Worm (Caenorhabditis elegans) whole organism, young adult: ENCODE data around the gene inpp-1.

ENCODE experiments used
- B0336.3 ChIP-seq: fragments of 200-800 bp; sonication (Bioruptor generic); IDR thresholded peaks from 2 replicates; pipeline ENCODE4 v1.3.6; 2022; ENCODE audit warnings: missing genetic modification characterization, missing compliant biosample characterization
- F33H1.4 ChIP-seq: fragments of 200-800 bp; sonication (Bioruptor generic); IDR thresholded peaks from 2 replicates; pipeline ENCODE4 v1.3.6; 2022; ENCODE audit warnings: missing genetic modification reagents, missing genetic modification characterization, missing compliant biosample characterization
- F37B4.10 ChIP-seq: fragments of 200-800 bp; sonication (Bioruptor generic); IDR thresholded peaks from 2 replicates; pipeline ENCODE4 v1.3.6; 2022; ENCODE audit warnings: missing genetic modification characterization, missing compliant biosample characterization
- F49E8.2 ChIP-seq: sonication (generic microtip); optimal IDR thresholded peaks from 3 replicates; lab custom pipeline; 2017; ENCODE audit warnings: missing genetic modification characterization, mild to moderate bottlenecking, missing compliant biosample characterization, antibody characterized with exemption, moderate library complexity; ENCODE audit not compliant: insufficient read depth
- Y56A3A.18 ChIP-seq: fragments of 200-800 bp; sonication (Bioruptor generic); IDR thresholded peaks from 2 replicates; pipeline ENCODE4 v1.3.6; 2022; ENCODE audit warnings: missing genetic modification reagents, missing genetic modification characterization, missing compliant biosample characterization
- Y67H2A.10 ChIP-seq: fragments of 200-800 bp; sonication (Bioruptor generic); conservative IDR thresholded peaks from 2 replicates; pipeline ENCODE4 v1.3.6; 2022; ENCODE audit warnings: missing genetic modification reagents, missing genetic modification characterization, missing compliant biosample characterization
- Y95B8A.8 ChIP-seq: fragments of 200-800 bp; sonication (Bioruptor generic); IDR thresholded peaks from 2 replicates; pipeline ENCODE4 v1.3.6; 2022; ENCODE audit warnings: missing genetic modification reagents, missing genetic modification characterization, missing compliant biosample characterization
- ZK185.1 ChIP-seq: sonication (generic microtip); optimal IDR thresholded peaks from 2 replicates; lab custom pipeline; 2016; ENCODE audit warnings: mild to moderate bottlenecking, missing genetic modification characterization, missing compliant biosample characterization; ENCODE audit not compliant: poor library complexity, severe bottlenecking
- aptf-3 ChIP-seq: fragments of 200-800 bp; sonication (Bioruptor generic); IDR thresholded peaks from 2 replicates; pipeline ENCODE4 v1.3.6; 2022; ENCODE audit warnings: missing genetic modification characterization, missing compliant biosample characterization
- atf-7 ChIP-seq: sonication (generic microtip); optimal IDR thresholded peaks from 2 replicates; lab custom pipeline; 2017; ENCODE audit warnings: mild to moderate bottlenecking, missing genetic modification characterization, missing compliant biosample characterization
- attf-6 ChIP-seq: fragments of 200-800 bp; sonication (Bioruptor generic); IDR thresholded peaks from 2 replicates; pipeline ENCODE4 v1.3.6; 2022; ENCODE audit warnings: missing genetic modification reagents, missing genetic modification characterization, missing compliant biosample characterization
- ccch-3 ChIP-seq: fragments of 200-800 bp; sonication (Bioruptor generic); optimal IDR thresholded peaks from 2 replicates; lab custom pipeline; 2018; ENCODE audit warnings: mild to moderate bottlenecking, missing genetic modification characterization, missing compliant biosample characterization
- ceh-100 ChIP-seq: fragments of 200-800 bp; sonication (Bioruptor generic); IDR thresholded peaks from 2 replicates; pipeline ENCODE4 v1.3.6; 2022; ENCODE audit warnings: missing genetic modification reagents, missing genetic modification characterization, missing compliant biosample characterization
- ceh-27 ChIP-seq: fragments of 200-800 bp; sonication (Bioruptor generic); optimal IDR thresholded peaks from 2 replicates; lab custom pipeline; 2018; ENCODE audit warnings: mild to moderate bottlenecking, missing genetic modification characterization, moderate library complexity, missing compliant biosample characterization
- ceh-58 ChIP-seq: fragments of 200-800 bp; sonication (Bioruptor generic); IDR thresholded peaks from 2 replicates; pipeline ENCODE4 v1.3.6; 2022; ENCODE audit warnings: missing genetic modification characterization, missing compliant biosample characterization
- chd-7 ChIP-seq: sonication (generic microtip); optimal IDR thresholded peaks from 2 replicates; lab custom pipeline; 2016; ENCODE audit warnings: mild to moderate bottlenecking, missing genetic modification characterization, moderate library complexity, missing compliant biosample characterization
- ets-4 ChIP-seq: fragments of 200-800 bp; sonication (Bioruptor generic); optimal IDR thresholded peaks from 2 replicates; lab custom pipeline; 2018; ENCODE audit warnings: mild to moderate bottlenecking, missing genetic modification characterization, missing compliant biosample characterization
- lin-26 ChIP-seq: fragments of 200-800 bp; sonication (Bioruptor generic); IDR thresholded peaks from 2 replicates; pipeline ENCODE4 v1.3.6; 2022; ENCODE audit warnings: missing genetic modification reagents, missing genetic modification characterization, missing compliant biosample characterization
- lsy-27 ChIP-seq: sonication (generic microtip); optimal IDR thresholded peaks from 2 replicates; lab custom pipeline; 2017; ENCODE audit warnings: missing genetic modification characterization, mild to moderate bottlenecking, missing compliant biosample characterization, antibody characterized with exemption, missing genotype, borderline replicate concordance; ENCODE audit not compliant: insufficient read depth
- madf-10 ChIP-seq: sonication (generic microtip); optimal IDR thresholded peaks from 2 replicates; lab custom pipeline; 2016; ENCODE audit warnings: mild to moderate bottlenecking, missing genetic modification characterization, missing compliant biosample characterization
- madf-6 ChIP-seq: fragments of 200-800 bp; sonication (Bioruptor generic); IDR thresholded peaks from 2 replicates; pipeline ENCODE4 v1.3.6; 2022; ENCODE audit warnings: missing genetic modification reagents, missing genetic modification characterization, missing compliant biosample characterization
- mel-28 ChIP-seq: sonication (generic microtip); optimal IDR thresholded peaks from 2 replicates; lab custom pipeline; 2016; ENCODE audit warnings: borderline replicate concordance, mild to moderate bottlenecking, missing genetic modification characterization, missing compliant biosample characterization
- mes-4 ChIP-seq: sonication (generic microtip); optimal IDR thresholded peaks from 2 replicates; lab custom pipeline; 2016; ENCODE audit warnings: missing genotype, missing genetic modification characterization, missing compliant biosample characterization
- mxl-1 ChIP-seq: sonication (generic microtip); optimal IDR thresholded peaks from 2 replicates; lab custom pipeline; 2016; ENCODE audit warnings: missing genetic modification characterization, missing compliant biosample characterization
- nfyb-1 ChIP-seq: fragments of 200-800 bp; sonication (Bioruptor generic); IDR thresholded peaks from 2 replicates; pipeline ENCODE4 v1.3.6; 2022; ENCODE audit warnings: missing genetic modification reagents, missing genetic modification characterization, missing compliant biosample characterization
- nhr-120 ChIP-seq: fragments of 200-800 bp; sonication (Bioruptor generic); IDR thresholded peaks from 2 replicates; pipeline ENCODE4 v1.3.6; 2022; ENCODE audit warnings: missing genetic modification characterization, missing compliant biosample characterization
- snpc-4 ChIP-seq, 5 experiments: fragments of 150-350 bp in 1 of 5; sonication (generic microtip) in 4 of 5; optimal IDR thresholded peaks; 2 replicates each; lab custom pipeline; 2014 to 2018; ENCODE audit warnings: missing genetic modification characterization in 5 of 5, missing biosample characterization in 3 of 5, antibody characterized with exemption in 2 of 5, mild to moderate bottlenecking in 2 of 5, missing compliant biosample characterization in 2 of 5, missing genotype in 2 of 5, moderate library complexity in 2 of 5, missing genetic modification reagents in 1 of 5
- ztf-25 ChIP-seq: fragments of 200-800 bp; sonication (Bioruptor generic); IDR thresholded peaks from 2 replicates; pipeline ENCODE4 v1.3.6; 2022; ENCODE audit warnings: missing genetic modification reagents, missing genetic modification characterization, missing compliant biosample characterization
- ztf-26 ChIP-seq: sonication (generic microtip); optimal IDR thresholded peaks from 2 replicates; lab custom pipeline; 2017; ENCODE audit warnings: missing genetic modification characterization, missing compliant biosample characterization
- ztf-28 ChIP-seq: fragments of 200-800 bp; sonication (Bioruptor generic); IDR thresholded peaks from 2 replicates; pipeline ENCODE4 v1.3.6; 2022; ENCODE audit warnings: missing genetic modification reagents, missing genetic modification characterization, missing compliant biosample characterization
- ztf-3 ChIP-seq: fragments of 200-800 bp; sonication (Bioruptor generic); optimal IDR thresholded peaks from 2 replicates; lab custom pipeline; 2018; ENCODE audit warnings: mild to moderate bottlenecking, missing genetic modification characterization, missing compliant biosample characterization

The inpp-1 gene

DNA sequence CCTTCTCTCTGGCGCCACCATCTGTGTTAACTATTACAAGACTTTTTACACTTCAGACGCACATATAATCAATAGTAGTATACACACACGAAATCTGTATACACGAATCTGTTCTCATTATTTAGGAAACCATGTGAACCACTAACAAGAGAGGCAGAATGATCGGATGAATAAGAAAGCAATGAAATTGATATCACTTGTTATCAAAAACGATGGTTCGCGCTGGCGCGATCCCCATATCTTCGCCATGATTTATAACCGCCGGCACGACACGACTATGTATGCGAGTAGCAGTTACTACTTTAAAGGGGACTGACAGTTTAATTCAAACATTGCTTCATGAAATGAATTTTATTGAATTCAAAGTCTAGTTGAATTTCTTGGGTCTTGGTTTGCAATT, 7.6 kb upstream of the inpp-1 start:
- no peak for TF ChIP-seq aptf-3
- no peak for TF ChIP-seq ceh-100 (GFP tag; lab: Robert Waterston, UW)
- no peak for TF ChIP-seq mxl-1 (tag; lab: Kevin White, UChicago)
- TF ChIP-seq ztf-28 (GFP tag; lab: Robert Waterston, UW), result no peak
- TF ChIP-seq Y95B8A.8 (GFP tag; lab: Robert Waterston, UW), result no peak
- TF ChIP-seq attf-6 (GFP tag; lab: Robert Waterston, UW), result no peak
- no peak for TF ChIP-seq ets-4 (GFP tag; lab: Kevin White, UChicago)
- TF ChIP-seq, all 124 proteins: peak for 0

DNA sequence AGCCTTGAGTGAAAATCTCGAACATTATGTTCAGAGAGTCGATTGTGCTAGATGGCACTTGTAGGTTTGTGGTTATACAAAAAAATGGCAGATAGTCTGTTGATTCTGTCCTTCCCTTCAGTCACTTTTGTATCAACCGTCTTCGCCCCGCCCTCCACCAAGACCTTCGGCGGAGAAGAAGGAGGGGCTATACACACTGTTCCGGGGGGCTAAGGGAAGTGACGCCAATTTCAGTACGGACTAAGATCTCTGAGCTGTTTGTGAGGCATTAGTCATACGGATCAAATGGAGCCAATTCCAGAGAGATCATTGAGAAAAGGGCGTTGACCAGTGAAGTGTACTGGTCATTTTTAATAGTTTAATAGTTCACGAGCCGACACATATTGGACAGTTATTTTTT, 6.9 kb upstream of the inpp-1 start, which contains the start of gene swt-3:
TSS of gene swt-3 (minus strand) at position 101 of the 400 bp plus-strand sequence.
- TF ChIP-seq mel-28 (tag; lab: Kevin White, UChicago), result no peak
- no peak for TF ChIP-seq snpc-4 (GFP tag; optimal IDR thresholded peaks at IDR 0.05; lab: Kevin White, UChicago)
- TF ChIP-seq snpc-4 (tag; optimal IDR thresholded peaks at IDR 0.05; lab: Kevin White, UChicago), result no peak
- TF ChIP-seq atf-7, result no peak
- no peak for TF ChIP-seq Y95B8A.8 (GFP tag; lab: Robert Waterston, UW)
- TF ChIP-seq F33H1.4 (GFP tag; lab: Robert Waterston, UW), result no peak
- no peak for TF ChIP-seq F37B4.10 (GFP tag; lab: Robert Waterston, UW)
- TF ChIP-seq ccch-3 (GFP tag; lab: Kevin White, UChicago), result no peak
- TF ChIP-seq ztf-25 (GFP tag; lab: Robert Waterston, UW), result no peak
- no peak for TF ChIP-seq mes-4 (tag; lab: Kevin White, UChicago)
- no peak for TF ChIP-seq ztf-28 (GFP tag; lab: Robert Waterston, UW)
- TF ChIP-seq nfyb-1, result no peak
- no peak for TF ChIP-seq lin-26 (GFP tag; lab: Robert Waterston, UW)
- TF ChIP-seq, all 124 proteins: peak for 0

DNA sequence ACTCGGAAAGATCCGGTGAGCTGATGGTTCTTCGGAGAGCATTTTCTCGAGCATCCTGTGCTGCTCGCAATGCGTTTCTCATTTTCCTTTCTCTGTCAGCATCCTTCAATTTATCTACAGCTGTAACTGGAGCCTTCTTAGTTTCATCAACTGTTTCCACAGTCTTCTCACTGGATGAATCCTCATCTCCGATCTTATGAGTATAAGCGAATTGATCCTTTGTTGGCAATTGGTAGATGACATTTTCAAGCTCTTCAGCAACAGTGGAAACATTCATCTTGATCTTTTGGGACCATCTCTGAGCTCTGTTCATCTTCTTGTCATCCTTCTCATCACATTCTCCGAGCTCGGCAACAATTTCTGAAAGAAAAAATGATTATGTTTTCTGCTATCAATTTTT, 5.6 kb upstream of the inpp-1 start:
- TF ChIP-seq nfyb-1 (0 out of 2 replicates have a peak, but pooled peaks have one; percentile 11), madf-6 (no peak)

DNA sequence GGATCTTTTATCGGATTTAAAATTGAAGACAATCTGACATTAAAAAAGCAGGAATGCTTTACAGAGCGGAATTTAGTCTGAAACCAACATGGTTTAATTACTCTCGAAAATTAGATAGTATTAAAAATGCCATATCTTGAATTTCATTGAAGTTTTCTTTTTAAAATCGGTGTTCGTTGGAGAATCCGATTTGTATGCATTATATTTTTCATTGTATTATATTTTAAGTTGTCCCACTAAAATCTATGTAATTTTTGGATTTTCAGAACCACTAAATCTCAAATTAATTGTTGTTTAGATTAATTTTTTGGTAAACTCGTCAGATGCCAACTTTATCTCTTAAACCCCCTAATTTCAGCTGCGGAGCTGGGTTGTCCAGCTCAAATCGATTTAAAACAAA, 4.9 kb upstream of the inpp-1 start:
- TF ChIP-seq Y67H2A.10 (GFP tag; lab: Robert Waterston, UW) (no peak), ZK185.1 (peak; percentile 6), madf-10 (tag; lab: Kevin White, UChicago) (no peak), B0336.3 (no peak), nhr-120 (GFP tag; lab: Robert Waterston, UW) (no peak), ztf-26 (tag; lab: Kevin White, UChicago) (peak; percentile 11), nfyb-1 (peak; percentile 21; the same call in 1 of the 2 replicates), snpc-4 (GFP tag; optimal IDR thresholded peaks at IDR 0.05; lab: Kevin White, UChicago) (no peak), snpc-4 (tag; optimal IDR thresholded peaks at IDR 0.05; lab: Kevin White, UChicago) (no peak)

DNA sequence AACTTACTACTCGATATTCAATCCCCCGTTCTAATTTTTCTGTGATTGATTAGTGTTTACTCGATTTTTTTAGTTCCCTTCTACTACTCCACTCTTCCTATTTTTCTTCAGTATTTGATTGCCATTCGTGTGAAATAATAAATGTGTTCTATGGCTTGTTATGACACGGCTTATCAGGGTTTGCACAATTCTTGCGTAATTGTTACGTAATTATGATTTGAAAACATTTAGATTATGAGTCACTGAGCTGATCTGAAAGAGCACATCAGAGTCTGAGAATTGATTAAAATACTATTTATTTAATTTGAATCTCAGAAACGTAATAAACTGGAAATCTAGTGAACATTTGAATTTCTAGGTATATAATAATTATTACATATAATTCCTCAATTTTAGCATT, 3.9 kb upstream of the inpp-1 start:
- TF ChIP-seq ceh-27 (GFP tag; lab: Kevin White, UChicago) (no peak), ceh-58 (GFP tag; lab: Robert Waterston, UW) (no peak), chd-7 (tag; lab: Kevin White, UChicago) (no peak), ztf-3 (GFP tag; lab: Kevin White, UChicago) (no peak), lsy-27 (tag; lab: Kevin White, UChicago) (no peak), Y56A3A.18 (GFP tag; lab: Robert Waterston, UW) (no peak), F49E8.2 (tag; lab: Kevin White, UChicago) (no peak)
